Fruit fly (Drosophila melanogaster) whole organism, embryonic: ENCODE data around the gene Mtr3.

Experiments
- CG11560 ChIP-seq: fragments of 200-800 bp; sonication (Bioruptor generic); IDR thresholded peaks from 3 replicates; pipeline ENCODE4 v1.3.6; 2022; ENCODE audit warnings: missing biosample characterization, missing genetic modification characterization
- CG12391 ChIP-seq: fragments of 200-800 bp; sonication (Bioruptor generic); optimal IDR thresholded peaks from 3 replicates; lab custom pipeline; 2018; ENCODE audit warnings: missing biosample characterization, mild to moderate bottlenecking, missing genetic modification characterization, moderate library complexity
- CG12744 ChIP-seq: fragments of 200-800 bp; sonication (Bioruptor generic); optimal IDR thresholded peaks from 2 replicates; lab custom pipeline; 2016; ENCODE audit warnings: missing biosample characterization, missing genetic modification characterization
- CG13775 ChIP-seq: fragments of 200-800 bp; sonication (Bioruptor generic); optimal IDR thresholded peaks from 3 replicates; lab custom pipeline; 2017; ENCODE audit warnings: missing biosample characterization, mild to moderate bottlenecking, missing genetic modification characterization
- CG14050 ChIP-seq: fragments of 200-800 bp; sonication (Bioruptor generic); IDR thresholded peaks from 3 replicates; pipeline ENCODE4 v1.3.6; 2022; ENCODE audit warnings: missing biosample characterization, missing genetic modification characterization
- CG14860 ChIP-seq: fragments of 200-800 bp; sonication (Bioruptor generic); IDR thresholded peaks from 3 replicates; pipeline ENCODE4 v1.3.6; 2022; ENCODE audit warnings: missing biosample characterization, missing genetic modification characterization; ENCODE audit not compliant: partially characterized antibody
- CG1647 ChIP-seq: fragments of 200-800 bp; sonication (Bioruptor generic); optimal IDR thresholded peaks from 3 replicates; lab custom pipeline; 2016; ENCODE audit warnings: missing biosample characterization, missing genetic modification characterization
- CG17568 ChIP-seq: fragments of 200-800 bp; sonication (Bioruptor generic); optimal IDR thresholded peaks from 2 replicates; lab custom pipeline; 2018; ENCODE audit warnings: missing biosample characterization, mild to moderate bottlenecking, missing genetic modification characterization, moderate library complexity
- CG18262 ChIP-seq: fragments of 200-800 bp; optimal IDR thresholded peaks from 3 replicates; lab custom pipeline; 2019; ENCODE audit warnings: missing biosample characterization, mild to moderate bottlenecking, missing genetic modification characterization, moderate library complexity
- CG1832 ChIP-seq: fragments of 200-800 bp; sonication (Bioruptor generic); optimal IDR thresholded peaks from 2 replicates; lab custom pipeline; 2017; ENCODE audit warnings: missing biosample characterization, mild to moderate bottlenecking, missing genetic modification characterization, inconsistent platforms
- CG2116 ChIP-seq: fragments of 200-800 bp; sonication (Bioruptor generic); optimal IDR thresholded peaks from 3 replicates; lab custom pipeline; 2018; ENCODE audit warnings: missing biosample characterization, mild to moderate bottlenecking, missing genetic modification characterization
- CG30020 ChIP-seq: fragments of 200-800 bp; optimal IDR thresholded peaks from 2 replicates; lab custom pipeline; 2019; ENCODE audit warnings: missing biosample characterization, mild to moderate bottlenecking, missing genetic modification characterization, moderate library complexity
- CG33557 ChIP-seq: fragments of 200-800 bp; sonication (Bioruptor generic); optimal IDR thresholded peaks from 2 replicates; lab custom pipeline; 2019; ENCODE audit warnings: missing biosample characterization, mild to moderate bottlenecking, missing genetic modification characterization, moderate library complexity
- CG5180 ChIP-seq: fragments of 200-800 bp; sonication (Bioruptor generic); optimal IDR thresholded peaks from 3 replicates; lab custom pipeline; 2017; ENCODE audit warnings: missing biosample characterization, missing genetic modification characterization, mild to moderate bottlenecking, moderate library complexity, missing genetic modification reagents
- CG8388 ChIP-seq: fragments of 200-800 bp; sonication (Bioruptor generic); optimal IDR thresholded peaks from 2 replicates; lab custom pipeline; 2019; ENCODE audit warnings: missing biosample characterization, mild to moderate bottlenecking, missing genetic modification characterization, moderate library complexity
- CG9876 ChIP-seq: fragments of 200-800 bp; sonication (Bioruptor generic); optimal IDR thresholded peaks from 2 replicates; lab custom pipeline; 2016; ENCODE audit warnings: missing biosample characterization, missing genetic modification characterization
- CoRest ChIP-seq: fragments of 200-800 bp; sonication (Bioruptor generic); optimal IDR thresholded peaks from 3 replicates; lab custom pipeline; 2018; ENCODE audit warnings: missing biosample characterization, mild to moderate bottlenecking, missing genetic modification characterization, moderate library complexity
- ERR ChIP-seq: fragments of 200-800 bp; sonication (Bioruptor generic); optimal IDR thresholded peaks from 2 replicates; lab custom pipeline; 2016; ENCODE audit warnings: missing biosample characterization, missing genetic modification characterization
- Ets65A ChIP-seq: fragments of 200-800 bp; sonication (Bioruptor generic); peaks from one replicate; lab custom pipeline; 2016; ENCODE audit warnings: missing biosample characterization, missing genetic modification characterization
- Fer1 ChIP-seq: fragments of 200-800 bp; sonication (Bioruptor generic); optimal IDR thresholded peaks from 2 replicates; lab custom pipeline; 2017; ENCODE audit warnings: missing biosample characterization, mild to moderate bottlenecking, missing genetic modification characterization
- Gsc ChIP-seq: fragments of 200-800 bp; sonication (Bioruptor generic); IDR thresholded peaks from 2 replicates; pipeline ENCODE4 v1.3.6; 2022; ENCODE audit warnings: missing biosample characterization, missing genetic modification characterization
- HLH3B ChIP-seq: fragments of 200-800 bp; sonication (Bioruptor generic); IDR thresholded peaks from 2 replicates; pipeline ENCODE4 v1.3.6; 2022; ENCODE audit warnings: missing biosample characterization, missing genetic modification characterization
- Hand ChIP-seq: fragments of 200-800 bp; sonication (Bioruptor generic); optimal IDR thresholded peaks from 2 replicates; lab custom pipeline; 2017; ENCODE audit warnings: mild to moderate bottlenecking, missing biosample characterization, missing genetic modification reagents, missing genetic modification characterization
- HmgD ChIP-seq: fragments of 200-800 bp; sonication (Bioruptor generic); optimal IDR thresholded peaks from 3 replicates; lab custom pipeline; 2016; ENCODE audit warnings: missing biosample characterization, missing genetic modification characterization
- Nf-YB ChIP-seq: fragments of 200-800 bp; sonication (Bioruptor generic); optimal IDR thresholded peaks from 3 replicates; lab custom pipeline; 2019; ENCODE audit warnings: missing biosample characterization, mild to moderate bottlenecking, missing genetic modification characterization, moderate library complexity
- Nf-YC ChIP-seq: fragments of 200-800 bp; optimal IDR thresholded peaks from 3 replicates; lab custom pipeline; 2019; ENCODE audit warnings: missing biosample characterization, mild to moderate bottlenecking, missing genetic modification characterization, moderate library complexity
- Opbp ChIP-seq: fragments of 200-800 bp; sonication (Bioruptor generic); IDR thresholded peaks from 3 replicates; pipeline ENCODE4 v1.3.6; 2022; ENCODE audit warnings: missing biosample characterization, missing genetic modification characterization; ENCODE audit not compliant: partially characterized antibody
- Sry-β ChIP-seq: fragments of 200-800 bp; sonication (Bioruptor generic); optimal IDR thresholded peaks from 2 replicates; lab custom pipeline; 2018; ENCODE audit warnings: missing biosample characterization, mild to moderate bottlenecking, missing genetic modification characterization, moderate library complexity
- Usf ChIP-seq: fragments of 200-800 bp; sonication (Bioruptor generic); optimal IDR thresholded peaks from 2 replicates; lab custom pipeline; 2017; ENCODE audit warnings: missing genotype, missing biosample characterization, missing genetic modification characterization
- az2 ChIP-seq: fragments of 200-800 bp; sonication (Bioruptor generic); optimal IDR thresholded peaks from 3 replicates; lab custom pipeline; 2016; ENCODE audit warnings: missing biosample characterization, missing genetic modification characterization
- bowl ChIP-seq: fragments of 200-800 bp; sonication (Bioruptor generic); IDR thresholded peaks from 2 replicates; pipeline ENCODE4 v1.3.6; 2022; ENCODE audit warnings: missing biosample characterization, missing genetic modification characterization
- dati ChIP-seq: fragments of 200-800 bp; sonication (Bioruptor generic); IDR thresholded peaks from 2 replicates; pipeline ENCODE4 v1.3.6; 2022; ENCODE audit warnings: missing biosample characterization, missing genetic modification characterization
- disco-r ChIP-seq: fragments of 200-800 bp; sonication (Bioruptor generic); optimal IDR thresholded peaks from 2 replicates; lab custom pipeline; 2016; ENCODE audit warnings: missing biosample characterization, missing genetic modification characterization
- grn ChIP-seq: fragments of 200-800 bp; sonication (Bioruptor generic); optimal IDR thresholded peaks from 3 replicates; lab custom pipeline; 2017; ENCODE audit warnings: missing biosample characterization, missing genetic modification characterization
- ken ChIP-seq: fragments of 200-800 bp; sonication (Bioruptor generic); IDR thresholded peaks from 3 replicates; pipeline ENCODE4 v1.3.6; 2022; ENCODE audit warnings: missing biosample characterization, missing genetic modification characterization
- kni ChIP-seq: fragments of 200-800 bp; sonication (Bioruptor generic); optimal IDR thresholded peaks from 3 replicates; lab custom pipeline; 2017; ENCODE audit warnings: mild to moderate bottlenecking, missing biosample characterization, missing genetic modification reagents, missing genetic modification characterization
- nom ChIP-seq: fragments of 200-800 bp; sonication (Bioruptor generic); optimal IDR thresholded peaks from 2 replicates; lab custom pipeline; 2017; ENCODE audit warnings: missing biosample characterization, missing genetic modification characterization, mild to moderate bottlenecking, moderate library complexity, missing genetic modification reagents
- onecut ChIP-seq: fragments of 200-800 bp; sonication (Bioruptor generic); IDR thresholded peaks from 2 replicates; pipeline ENCODE4 v1.3.6; 2022; ENCODE audit warnings: missing biosample characterization, missing genetic modification characterization
- rib ChIP-seq: fragments of 200-800 bp; sonication (Bioruptor generic); IDR thresholded peaks from 2 replicates; pipeline ENCODE4 v1.3.6; 2022; ENCODE audit warnings: missing biosample characterization, missing genetic modification characterization
- run ChIP-seq: fragments of 200-800 bp; sonication (Bioruptor generic); optimal IDR thresholded peaks from 3 replicates; lab custom pipeline; 2018; ENCODE audit warnings: missing biosample characterization, mild to moderate bottlenecking, missing genetic modification characterization
- sd ChIP-seq: fragments of 200-800 bp; sonication (Bioruptor generic); optimal IDR thresholded peaks from 3 replicates; lab custom pipeline; 2018; ENCODE audit warnings: missing biosample characterization, mild to moderate bottlenecking, missing genetic modification characterization, moderate library complexity
- seq ChIP-seq: fragments of 200-800 bp; sonication (Bioruptor generic); IDR thresholded peaks from 2 replicates; pipeline ENCODE4 v1.3.6; 2022; ENCODE audit warnings: missing biosample characterization, missing genetic modification characterization
- sisA ChIP-seq: fragments of 200-800 bp; sonication (Bioruptor generic); IDR thresholded peaks from 2 replicates; pipeline ENCODE4 v1.3.6; 2022; ENCODE audit warnings: missing biosample characterization, missing genetic modification characterization
- slbo ChIP-seq: fragments of 200-800 bp; sonication (Bioruptor generic); IDR thresholded peaks from 2 replicates; pipeline ENCODE4 v1.3.6; 2022; ENCODE audit warnings: missing biosample characterization, missing genetic modification characterization
- slou ChIP-seq: fragments of 200-800 bp; sonication (Bioruptor generic); optimal IDR thresholded peaks from 3 replicates; lab custom pipeline; 2016; ENCODE audit warnings: missing biosample characterization, missing genetic modification characterization
- tio ChIP-seq: fragments of 200-800 bp; sonication (Bioruptor generic); optimal IDR thresholded peaks from 2 replicates; lab custom pipeline; 2017; ENCODE audit warnings: missing biosample characterization, missing genetic modification characterization, inconsistent platforms
- tna ChIP-seq: fragments of 200-800 bp; sonication (Bioruptor generic); IDR thresholded peaks from 2 replicates; pipeline ENCODE4 v1.3.6; 2022; ENCODE audit warnings: missing biosample characterization, missing genetic modification characterization; ENCODE audit not compliant: partially characterized antibody
- toy ChIP-seq: fragments of 200-800 bp; sonication (Bioruptor generic); IDR thresholded peaks from 2 replicates; pipeline ENCODE4 v1.3.6; 2022; ENCODE audit warnings: missing biosample characterization, missing genetic modification characterization
- trh ChIP-seq: fragments of 200-800 bp; sonication (Bioruptor generic); optimal IDR thresholded peaks from 2 replicates; lab custom pipeline; 2016; ENCODE audit warnings: missing biosample characterization, missing genetic modification characterization
- wor ChIP-seq: fragments of 200-800 bp; sonication (Bioruptor generic); IDR thresholded peaks from 2 replicates; pipeline ENCODE4 v1.3.6; 2022; ENCODE audit warnings: missing biosample characterization, missing genetic modification characterization
- yki ChIP-seq: fragments of >200 bp; optimal IDR thresholded peaks from 3 replicates; lab custom pipeline; 2018

Mtr3 gene

dm6 chr3L:19896892-19897684, 16.4 kb downstream of the Mtr3 start (continued):
- TF ChIP-seq run (tag; lab: Kevin White, UChicago) (no peak), trh (GFP tag; lab: Kevin White, UChicago) (no peak), CG14860 (GFP tag; lab: Robert Waterston, UW) (no peak), Opbp (GFP tag; lab: Robert Waterston, UW) (no peak), CG13775 (no peak), CG2116 (GFP tag; lab: Kevin White, UChicago) (peak; percentile 61), Ets65A (no peak), CG33557 (GFP tag; lab: Kevin White, UChicago) (no peak), CG1832 (GFP tag; lab: Kevin White, UChicago) (no peak), CG18262 (tag; lab: Kevin White, UChicago) (peak; percentile 12), Nf-YC (tag; lab: Kevin White, UChicago) (peak; percentile 11), Hand (GFP tag; lab: Kevin White, UChicago) (peak; percentile 35), CG8388 (GFP tag; lab: Kevin White, UChicago) (peak; percentile 10), ERR (GFP tag; lab: Kevin White, UChicago) (peak; percentile 45), toy (GFP tag; lab: Robert Waterston, UW) (no peak), onecut (GFP tag; lab: Robert Waterston, UW) (peak; percentile 72), dati (GFP tag; lab: Robert Waterston, UW) (no peak), CG14050 (no peak), Gsc (no peak), tna (GFP tag; lab: Robert Waterston, UW) (no peak), Usf (GFP tag; lab: Kevin White, UChicago) (no peak), slbo (GFP tag; lab: Robert Waterston, UW) (no peak), CoRest (tag; lab: Kevin White, UChicago) (no peak), CG12744 (GFP tag; lab: Kevin White, UChicago) (peak; percentile 27), sisA (GFP tag; lab: Robert Waterston, UW) (no peak), Sry-β (GFP tag; lab: Kevin White, UChicago) (no peak), CG12391 (peak; percentile 51), grn (GFP tag; lab: Kevin White, UChicago) (no peak), rib (no peak), HLH3B (GFP tag; lab: Robert Waterston, UW) (no peak), Fer1 (GFP tag; lab: Kevin White, UChicago) (peak; percentile 30), CG5180 (GFP tag; lab: Kevin White, UChicago) (peak; percentile 21), sd (tag; lab: Kevin White, UChicago) (no peak), CG17568 (no peak), tio (no peak), yki (lab: Kevin White, UChicago) (peak; percentile 77), slou (GFP tag; lab: Kevin White, UChicago) (no peak), CG30020 (no peak), CG11560 (no peak), Nf-YB (no peak), az2 (peak; percentile 10), seq (no peak), CG9876 (no peak), HmgD (no peak), ken (no peak), nom (GFP tag; lab: Kevin White, UChicago) (peak; percentile 26), CG1647 (GFP tag; lab: Kevin White, UChicago) (no peak), kni (no peak), bowl (GFP tag; lab: Robert Waterston, UW) (no peak), wor (GFP tag; lab: Robert Waterston, UW) (no peak), disco-r (GFP tag; lab: Kevin White, UChicago) (no peak)
